Worm (Caenorhabditis elegans): ENCODE results near the gene F41B4.2.

- no peak for TF ChIP-seq mdl-1 (tag; optimal IDR thresholded peaks at IDR 0.05)
- TF ChIP-seq egl-27 (tag; optimal IDR thresholded peaks at IDR 0.05), result no peak
- no peak for TF ChIP-seq F26F4.8 (GFP tag; conservative IDR thresholded peaks at IDR 0.05)
- no peak for TF ChIP-seq ztf-7 (tag; optimal IDR thresholded peaks at IDR 0.05)
- no peak for TF ChIP-seq ces-1 (GFP tag; optimal IDR thresholded peaks at IDR 0.05)
- no peak for TF ChIP-seq zag-1 (tag; optimal IDR thresholded peaks at IDR 0.05)
- TF ChIP-seq dve-1 (tag; optimal IDR thresholded peaks at IDR 0.05; ENCODE audit: insufficient read depth), result no peak
- TF ChIP-seq dmd-8 (GFP tag; IDR thresholded peaks at IDR 0.05), result no peak
- no peak for TF ChIP-seq ceh-20 (GFP tag; IDR thresholded peaks at IDR 0.05)
- no peak for TF ChIP-seq T20F7.1 (GFP tag; optimal IDR thresholded peaks at IDR 0.05)
- TF ChIP-seq attf-4 (tag; optimal IDR thresholded peaks at IDR 0.05), result no peak
- TF ChIP-seq lim-7 (GFP tag; IDR thresholded peaks at IDR 0.05), result no peak
- no peak for TF ChIP-seq nhr-237 (tag; optimal IDR thresholded peaks at IDR 0.05)
- no peak for TF ChIP-seq nhr-6 (tag; optimal IDR thresholded peaks at IDR 0.05)
Measured at ce11 chrX:6853318-6853717, 18.3 kb upstream of the F41B4.2 start, which contains the start of gene rig-3.

Data from whole organism, L4 larva.